Worm (Caenorhabditis elegans): ENCODE data around the gene nlp-16.

Gene nlp-16

DNA sequence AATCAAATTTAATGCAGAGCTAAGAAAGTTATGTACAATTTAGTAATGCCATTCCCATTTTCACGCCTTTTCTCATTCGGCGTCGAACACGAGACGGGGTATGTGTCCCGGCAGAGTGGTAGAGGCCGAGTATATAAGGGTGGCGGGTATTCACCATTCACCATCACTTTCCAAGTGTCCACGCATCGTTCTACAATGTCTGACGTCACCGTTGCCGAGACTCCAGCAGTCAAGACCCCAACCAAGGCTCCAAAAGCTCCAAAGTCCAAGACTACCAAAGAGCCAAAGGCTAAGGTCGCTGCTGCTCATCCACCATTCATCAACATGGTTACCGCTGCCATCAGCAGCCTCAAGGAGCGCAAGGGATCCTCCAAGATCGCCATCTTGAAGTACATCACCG lies 34.4 kb upstream of the nlp-16 start, which contains the start of gene hil-2:
Gene hil-2 (plus strand): TSS at position 160 of the 400 bp plus-strand sequence.
- TF ChIP-seq nhr-28 (tag; optimal IDR thresholded peaks at IDR 0.05): no peak
- peak; percentile 23 for TF ChIP-seq lin-39 (tag; optimal IDR thresholded peaks at IDR 0.05)
- TF ChIP-seq ZK546.5 (tag; optimal IDR thresholded peaks at IDR 0.05): no peak
- no peak for TF ChIP-seq nhr-23 (tag; optimal IDR thresholded peaks at IDR 0.05)

DNA sequence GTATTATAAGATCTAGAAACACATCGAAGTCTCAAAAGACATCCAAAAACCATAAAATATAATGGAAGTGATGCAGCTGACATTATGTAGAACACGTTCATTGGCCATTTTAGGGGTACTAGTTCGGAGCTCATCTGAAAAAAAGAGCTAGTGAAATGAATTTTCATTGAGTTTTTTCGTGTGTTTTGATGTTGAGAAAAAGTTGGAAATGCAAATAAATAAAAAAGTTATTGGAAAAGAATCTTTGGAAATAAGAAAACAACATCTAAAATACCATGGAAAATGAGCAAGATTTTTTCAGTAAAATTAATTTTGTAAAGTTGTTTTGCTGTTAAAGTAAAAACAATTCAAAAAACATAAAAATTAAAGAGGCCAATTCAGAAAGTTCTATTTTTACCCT lies 31.1 kb upstream of the nlp-16 start, which contains the start of gene srv-24:
Gene srv-24 (minus strand): TSS at position 101 of the 400 bp plus-strand sequence.
- TF ChIP-seq sea-2 (GFP tag; optimal IDR thresholded peaks at IDR 0.05) (no peak), pha-4 (tag; optimal IDR thresholded peaks at IDR 0.05) (no peak), lin-39 (tag; optimal IDR thresholded peaks at IDR 0.05) (no peak), ZK546.5 (tag; optimal IDR thresholded peaks at IDR 0.05) (no peak), nhr-12 (tag; optimal IDR thresholded peaks at IDR 0.05) (no peak), hmg-11 (tag; optimal IDR thresholded peaks at IDR 0.05) (no peak), nhr-23 (tag; optimal IDR thresholded peaks at IDR 0.05) (no peak), ama-1 (optimal IDR thresholded peaks at IDR 0.05) (no peak), nhr-77 (tag; optimal IDR thresholded peaks at IDR 0.05) (no peak), snpc-4 (tag; optimal IDR thresholded peaks at IDR 0.05) (no peak), eor-1 (tag; optimal IDR thresholded peaks at IDR 0.05) (no peak), egl-5 (tag; optimal IDR thresholded peaks at IDR 0.05) (no peak), unc-62 (GFP tag; optimal IDR thresholded peaks at IDR 0.05) (no peak)

DNA sequence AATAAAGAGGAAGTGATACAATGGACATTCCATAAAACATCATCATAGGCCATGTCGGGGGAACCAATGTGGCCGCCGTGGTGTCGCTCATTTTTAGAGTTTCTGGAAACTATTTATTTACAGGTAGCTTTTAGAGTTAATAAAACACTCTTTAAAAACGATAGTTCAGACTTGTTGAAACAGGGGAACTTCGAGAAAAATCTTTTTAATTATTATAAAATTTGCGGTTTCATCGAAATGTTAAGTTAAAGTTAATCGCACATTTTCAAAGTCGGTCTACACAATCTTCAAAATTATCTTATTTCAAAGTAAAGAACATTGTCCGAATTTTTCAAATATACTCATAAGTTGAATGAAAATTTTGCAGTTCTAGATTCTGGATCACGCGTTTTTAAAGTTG lies 24.6 kb upstream of the nlp-16 start, which contains the start of gene ops-1:
Gene ops-1 (minus strand): TSS at position 101 of the 400 bp plus-strand sequence.
- TF ChIP-seq elt-3 (tag; optimal IDR thresholded peaks at IDR 0.05): no peak
- TF ChIP-seq lin-15B (tag; optimal IDR thresholded peaks at IDR 0.05): no peak
- no peak for TF ChIP-seq tbx-2 (tag; optimal IDR thresholded peaks at IDR 0.05)
- no peak for TF ChIP-seq nhr-11 (tag; optimal IDR thresholded peaks at IDR 0.05)
- no peak for TF ChIP-seq ceh-16 (tag; optimal IDR thresholded peaks at IDR 0.05)
- no peak for TF ChIP-seq lsy-12 (tag; optimal IDR thresholded peaks at IDR 0.05)
- no peak for TF ChIP-seq fkh-10 (GFP tag; optimal IDR thresholded peaks at IDR 0.05)

DNA sequence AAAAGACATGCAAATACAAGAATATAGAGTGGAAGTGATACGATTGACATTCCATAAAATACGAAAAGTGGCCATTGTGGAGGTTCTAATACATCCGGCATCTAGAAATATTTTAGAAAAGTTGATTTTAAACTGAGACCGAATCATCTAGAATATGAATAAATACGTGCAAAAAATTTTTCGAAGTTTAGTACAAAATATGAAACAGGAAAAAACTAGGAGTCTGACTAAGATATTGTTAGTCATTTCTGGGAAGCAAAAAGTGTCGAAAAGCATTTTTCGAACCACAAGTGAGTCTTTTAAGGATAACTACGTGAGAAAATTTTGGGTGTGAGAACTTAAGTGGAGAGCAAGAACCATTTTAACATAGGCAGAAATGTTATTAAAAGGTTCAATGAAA lies 22.5 kb upstream of the nlp-16 start, which contains the start of gene srv-32:
Gene srv-32 (minus strand): TSS at position 101 of the 400 bp plus-strand sequence.
- no peak for TF ChIP-seq lin-39 (tag; optimal IDR thresholded peaks at IDR 0.05)
- no peak for TF ChIP-seq nhr-23 (tag; optimal IDR thresholded peaks at IDR 0.05)
- no peak for TF ChIP-seq skn-1 (tag; optimal IDR thresholded peaks at IDR 0.05)
- no peak for TF ChIP-seq ZK546.5 (tag; optimal IDR thresholded peaks at IDR 0.05)

DNA sequence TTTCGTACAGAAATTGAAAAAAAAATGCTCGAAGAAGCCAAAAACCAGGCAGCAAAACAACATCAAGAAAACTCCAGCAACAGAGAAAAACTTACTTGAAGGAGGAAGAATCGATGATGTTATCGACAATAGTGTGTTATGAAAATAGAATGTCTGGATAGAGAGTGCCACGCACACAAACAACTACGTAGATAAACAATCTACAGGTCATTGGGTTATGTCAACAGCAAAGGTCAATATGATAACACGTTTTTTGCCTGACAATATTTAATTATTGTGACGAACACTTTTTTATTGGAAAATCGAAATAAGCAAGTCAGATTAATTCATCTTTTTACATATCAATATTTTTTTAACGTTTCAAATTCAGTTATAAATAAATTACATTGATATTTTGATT lies 19.8 kb upstream of the nlp-16 start, which contains the start of gene sams-5:
Gene sams-5 (minus strand): TSS at position 131 of the 400 bp plus-strand sequence.
- TF ChIP-seq pha-4 (tag; optimal IDR thresholded peaks at IDR 0.05) (peak; percentile 72), elt-2 (tag; optimal IDR thresholded peaks at IDR 0.05) (no peak)

DNA sequence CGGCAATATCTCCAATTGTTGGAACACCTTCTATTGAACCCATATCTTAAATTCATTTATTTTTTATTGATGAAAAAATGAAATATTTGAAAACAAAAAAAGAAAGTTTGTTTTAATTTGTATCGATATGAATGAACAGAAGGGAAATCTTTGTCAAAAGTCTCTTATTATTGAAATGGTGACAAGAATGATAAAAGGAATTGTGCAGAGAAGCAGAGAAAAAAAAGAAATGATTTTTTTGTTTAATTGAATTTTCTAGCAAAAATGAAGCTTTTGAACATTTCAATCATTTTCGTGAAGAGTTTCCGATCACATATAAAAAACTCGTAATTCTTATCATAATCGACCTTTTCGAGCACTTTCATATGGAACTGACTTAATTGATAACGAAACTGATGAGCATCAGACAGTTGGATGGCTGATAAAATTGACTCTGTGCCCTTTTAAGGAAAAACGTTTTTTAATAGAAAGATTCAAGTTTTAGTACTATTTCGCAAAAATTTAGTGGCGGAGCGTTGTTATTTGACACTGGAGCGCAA lies 16.1 kb upstream of the nlp-16 start, which contains the start of the genes aat-4 and T13A10.1:
Gene aat-4 (minus strand): TSS at position 51 of the 539 bp plus-strand sequence.
Gene T13A10.1 (plus strand): TSS at position 411 of the 539 bp plus-strand sequence.
- peak; percentile 60 for TF ChIP-seq pqm-1 (tag; optimal IDR thresholded peaks at IDR 0.05)
- TF ChIP-seq egl-27 (tag; optimal IDR thresholded peaks at IDR 0.05): no peak
- peak; percentile 85 for TF ChIP-seq elt-2 (tag; optimal IDR thresholded peaks at IDR 0.05)

DNA sequence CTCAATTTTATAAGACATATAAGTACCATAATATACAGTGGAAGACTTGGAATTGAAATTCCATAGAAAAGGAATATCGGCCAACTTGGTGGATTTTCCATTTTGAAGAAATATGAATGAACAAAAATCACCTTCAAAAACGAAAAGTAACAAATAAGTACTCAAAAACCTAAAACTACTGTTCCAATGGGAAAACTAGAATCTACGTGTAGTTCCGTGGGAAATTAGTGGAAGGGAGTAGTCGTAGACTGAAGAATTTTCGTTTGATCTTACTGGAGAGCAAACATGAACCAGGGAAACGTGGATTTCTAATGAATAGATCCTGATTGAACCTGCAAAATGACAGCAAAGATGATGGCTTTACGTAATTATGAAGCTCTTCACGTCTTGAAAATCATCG lies 12.3 kb upstream of the nlp-16 start, which contains the start of gene srv-31:
Gene srv-31 (minus strand): TSS at position 101 of the 400 bp plus-strand sequence.
- no peak for TF ChIP-seq tbx-2 (tag; optimal IDR thresholded peaks at IDR 0.05)
- TF ChIP-seq fkh-10 (GFP tag; optimal IDR thresholded peaks at IDR 0.05): no peak
- no peak for TF ChIP-seq nhr-43 (tag; optimal IDR thresholded peaks at IDR 0.05; ENCODE audit: poor library complexity, severe bottlenecking)
- no peak for TF ChIP-seq nhr-76 (tag; optimal IDR thresholded peaks at IDR 0.05)
- TF ChIP-seq zag-1 (tag; optimal IDR thresholded peaks at IDR 0.05): no peak
- no peak for TF ChIP-seq nhr-77 (tag; optimal IDR thresholded peaks at IDR 0.05)
- TF ChIP-seq ama-1 (optimal IDR thresholded peaks at IDR 0.05): no peak
- no peak for TF ChIP-seq jun-1 (tag; optimal IDR thresholded peaks at IDR 0.05)
- TF ChIP-seq hmg-11 (tag; optimal IDR thresholded peaks at IDR 0.05): no peak
- no peak for TF ChIP-seq nfya-1 (tag; optimal IDR thresholded peaks at IDR 0.05; ENCODE audit: insufficient read depth)
- TF ChIP-seq elt-2 (tag; optimal IDR thresholded peaks at IDR 0.05): no peak
